Fruit fly (Drosophila melanogaster) whole organism, embryonic: Measurements from ENCODE around the gene CG43346.
A peak's percentile ranks its signal among the peaks of the same experiment; 100 is the strongest.

ENCODE experiments used
- Atf3 ChIP-seq: fragments of 200-800 bp; sonication (Bioruptor generic); optimal IDR thresholded peaks from 3 replicates; lab custom pipeline; 2016; ENCODE audit warnings: missing biosample characterization, missing genetic modification characterization
- CG11504 ChIP-seq: fragments of 200-800 bp; sonication (Bioruptor generic); optimal IDR thresholded peaks from 3 replicates; lab custom pipeline; 2019; ENCODE audit warnings: missing biosample characterization, mild to moderate bottlenecking, missing genetic modification characterization, moderate library complexity
- CG12104 ChIP-seq: fragments of 200-800 bp; sonication (Bioruptor generic); optimal IDR thresholded peaks from 3 replicates; lab custom pipeline; 2016; ENCODE audit warnings: missing biosample characterization, missing genetic modification characterization
- CG1233 ChIP-seq: fragments of 200-800 bp; sonication (Bioruptor generic); optimal IDR thresholded peaks from 4 replicates; lab custom pipeline; 2018; ENCODE audit warnings: missing biosample characterization, mild to moderate bottlenecking, missing genetic modification characterization
- CG12769 ChIP-seq: fragments of 200-800 bp; sonication (Bioruptor generic); optimal IDR thresholded peaks from 2 replicates; lab custom pipeline; 2019; ENCODE audit warnings: missing biosample characterization, mild to moderate bottlenecking, missing genetic modification characterization, moderate library complexity
- CG13775 ChIP-seq: fragments of 200-800 bp; sonication (Bioruptor generic); optimal IDR thresholded peaks from 3 replicates; lab custom pipeline; 2017; ENCODE audit warnings: missing biosample characterization, mild to moderate bottlenecking, missing genetic modification characterization
- CG16813 ChIP-seq: fragments of 200-800 bp; sonication (Bioruptor generic); IDR thresholded peaks from 3 replicates; pipeline ENCODE4 v1.3.6; 2022; ENCODE audit warnings: missing biosample characterization, missing genetic modification characterization; ENCODE audit not compliant: partially characterized antibody
- CG17385 ChIP-seq: fragments of 200-800 bp; sonication (Bioruptor generic); optimal IDR thresholded peaks from 3 replicates; lab custom pipeline; 2018; ENCODE audit warnings: missing biosample characterization, mild to moderate bottlenecking, missing genetic modification characterization
- CG18262 ChIP-seq: fragments of 200-800 bp; optimal IDR thresholded peaks from 3 replicates; lab custom pipeline; 2019; ENCODE audit warnings: missing biosample characterization, mild to moderate bottlenecking, missing genetic modification characterization, moderate library complexity
- CG33557 ChIP-seq: fragments of 200-800 bp; sonication (Bioruptor generic); optimal IDR thresholded peaks from 2 replicates; lab custom pipeline; 2019; ENCODE audit warnings: missing biosample characterization, mild to moderate bottlenecking, missing genetic modification characterization, moderate library complexity
- CG3838 ChIP-seq: fragments of 200-800 bp; sonication (Bioruptor generic); optimal IDR thresholded peaks from 3 replicates; lab custom pipeline; 2016; ENCODE audit warnings: missing biosample characterization, missing genetic modification characterization
- CG8388 ChIP-seq: fragments of 200-800 bp; sonication (Bioruptor generic); optimal IDR thresholded peaks from 2 replicates; lab custom pipeline; 2019; ENCODE audit warnings: missing biosample characterization, mild to moderate bottlenecking, missing genetic modification characterization, moderate library complexity
- CG9727 ChIP-seq: fragments of 200-800 bp; sonication (Bioruptor generic); optimal IDR thresholded peaks from 3 replicates; lab custom pipeline; 2017; ENCODE audit warnings: missing biosample characterization, mild to moderate bottlenecking, missing genetic modification characterization
- Dll ChIP-seq: fragments of 200-800 bp; sonication (Bioruptor generic); IDR thresholded peaks from 4 replicates; pipeline ENCODE4 v1.3.6; 2022; ENCODE audit warnings: missing biosample characterization, missing genetic modification characterization; ENCODE audit not compliant: partially characterized antibody
- Drgx ChIP-seq: fragments of 200-800 bp; sonication (Bioruptor generic); IDR thresholded peaks from 2 replicates; pipeline ENCODE4 v1.3.6; 2022; ENCODE audit warnings: missing biosample characterization, missing genetic modification characterization
- E2f1 ChIP-seq: fragments of 200-800 bp; sonication (Bioruptor generic); IDR thresholded peaks from 2 replicates; pipeline ENCODE4 v1.3.6; 2022; ENCODE audit warnings: missing biosample characterization, missing genetic modification characterization
- Eip74EF ChIP-seq, 2 experiments: fragments of 200-800 bp in 1 of 2; fragments of >200 bp in 1 of 2; sonication (Bioruptor generic) in 1 of 2; optimal IDR thresholded peaks; 2 replicates each; lab custom pipeline; 2017 to 2019; ENCODE audit warnings: missing biosample characterization in 2 of 2, missing genetic modification characterization in 2 of 2, mild to moderate bottlenecking in 1 of 2, moderate library complexity in 1 of 2
- H15 ChIP-seq: fragments of 200-800 bp; sonication (Bioruptor generic); IDR thresholded peaks from 3 replicates; pipeline ENCODE4 v1.3.6; 2022; ENCODE audit warnings: missing biosample characterization, missing genetic modification characterization
- H2.0 ChIP-seq: fragments of 200-800 bp; sonication (Bioruptor generic); IDR thresholded peaks from 2 replicates; pipeline ENCODE4 v1.3.6; 2022; ENCODE audit warnings: missing biosample characterization, missing genetic modification characterization
- HHEX ChIP-seq: fragments of 200-800 bp; sonication (Bioruptor generic); optimal IDR thresholded peaks from 3 replicates; lab custom pipeline; 2017; ENCODE audit warnings: missing biosample characterization, mild to moderate bottlenecking, missing genetic modification characterization, missing genetic modification reagents
- Med ChIP-seq: fragments of 200-800 bp; sonication (Bioruptor generic); peaks from one replicate; lab custom pipeline; 2016; ENCODE audit warnings: missing biosample characterization, missing genetic modification characterization, mild to moderate bottlenecking, inconsistent platforms, moderate library complexity
- Opbp ChIP-seq: fragments of 200-800 bp; sonication (Bioruptor generic); IDR thresholded peaks from 3 replicates; pipeline ENCODE4 v1.3.6; 2022; ENCODE audit warnings: missing biosample characterization, missing genetic modification characterization; ENCODE audit not compliant: partially characterized antibody
- Ptx1 ChIP-seq: fragments of 200-800 bp; sonication (Bioruptor generic); IDR thresholded peaks from 2 replicates; pipeline ENCODE4 v1.3.6; 2022; ENCODE audit warnings: missing biosample characterization, missing genetic modification characterization
- Ravus ChIP-seq: fragments of 200-800 bp; sonication (Bioruptor generic); IDR thresholded peaks from 2 replicates; pipeline ENCODE4 v1.3.6; 2022; ENCODE audit warnings: missing biosample characterization, missing genetic modification characterization
- Stat92E ChIP-seq, 3 experiments: fragments of >200 bp in 2 of 3; fragments of 200-800 bp in 1 of 3; sonication (Bioruptor generic) in 1 of 3; optimal IDR thresholded peaks; 2 replicates each; lab custom pipeline; 2017 to 2019; ENCODE audit warnings: missing biosample characterization in 3 of 3, missing genetic modification characterization in 3 of 3, mild to moderate bottlenecking in 1 of 3, moderate library complexity in 1 of 3
- az2 ChIP-seq: fragments of 200-800 bp; sonication (Bioruptor generic); optimal IDR thresholded peaks from 3 replicates; lab custom pipeline; 2016; ENCODE audit warnings: missing biosample characterization, missing genetic modification characterization
- bowl ChIP-seq: fragments of 200-800 bp; sonication (Bioruptor generic); IDR thresholded peaks from 2 replicates; pipeline ENCODE4 v1.3.6; 2022; ENCODE audit warnings: missing biosample characterization, missing genetic modification characterization
- croc ChIP-seq: fragments of 200-800 bp; sonication (Bioruptor generic); conservative IDR thresholded peaks from 3 replicates; pipeline ENCODE4 v1.3.6; 2022; ENCODE audit warnings: missing biosample characterization, missing genetic modification characterization
- emc ChIP-seq: fragments of 200-800 bp; sonication (Bioruptor generic); optimal IDR thresholded peaks from 2 replicates; lab custom pipeline; 2016; ENCODE audit warnings: missing biosample characterization, missing genetic modification characterization
- en ChIP-seq: fragments of 200-800 bp; sonication (Bioruptor generic); optimal IDR thresholded peaks from 2 replicates; lab custom pipeline; 2016; ENCODE audit warnings: missing biosample characterization, missing genetic modification characterization
- jumu ChIP-seq: fragments of 200-800 bp; sonication (Bioruptor generic); optimal IDR thresholded peaks from 3 replicates; lab custom pipeline; 2016; ENCODE audit warnings: missing biosample characterization, missing genetic modification characterization
- otp ChIP-seq: fragments of 200-800 bp; sonication (Bioruptor generic); IDR thresholded peaks from 3 replicates; pipeline ENCODE4, ENCODE4 v1.3.6; 2022; ENCODE audit warnings: missing biosample characterization, missing genetic modification characterization
- pho ChIP-seq: fragments of 200-800 bp; sonication (Bioruptor generic); optimal IDR thresholded peaks from 2 replicates; lab custom pipeline; 2016; ENCODE audit warnings: missing biosample characterization, missing genetic modification characterization
- phol ChIP-seq: fragments of 200-800 bp; sonication (Bioruptor generic); optimal IDR thresholded peaks from 3 replicates; lab custom pipeline; 2018; ENCODE audit warnings: missing biosample characterization, mild to moderate bottlenecking, missing genetic modification characterization, moderate library complexity
- pros ChIP-seq: fragments of 200-800 bp; sonication (Bioruptor generic); optimal IDR thresholded peaks from 3 replicates; lab custom pipeline; 2019; ENCODE audit warnings: missing biosample characterization, mild to moderate bottlenecking, missing genetic modification characterization, moderate library complexity
- sc ChIP-seq, 3 experiments: fragments of >200 bp in 2 of 3; fragments of 200-800 bp in 1 of 3; sonication (Bioruptor generic) in 1 of 3; optimal IDR thresholded peaks; 2 replicates in 2 of 3; 3 replicates in 1 of 3; lab custom pipeline; 2017; ENCODE audit warnings: mild to moderate bottlenecking in 1 of 3, missing biosample characterization in 1 of 3, missing genetic modification characterization in 1 of 3, missing genetic modification reagents in 1 of 3
- seq ChIP-seq: fragments of 200-800 bp; sonication (Bioruptor generic); IDR thresholded peaks from 2 replicates; pipeline ENCODE4 v1.3.6; 2022; ENCODE audit warnings: missing biosample characterization, missing genetic modification characterization
- slp2 ChIP-seq: fragments of 200-800 bp; sonication (Bioruptor generic); optimal IDR thresholded peaks from 2 replicates; lab custom pipeline; 2016; ENCODE audit warnings: missing biosample characterization, missing genetic modification characterization
- sr ChIP-seq: fragments of 200-800 bp; sonication (Bioruptor generic); IDR thresholded peaks from 3 replicates; pipeline ENCODE4 v1.3.6; 2022; ENCODE audit warnings: missing biosample characterization, missing genetic modification characterization
- tin ChIP-seq: fragments of 200-800 bp; sonication (Bioruptor generic); optimal IDR thresholded peaks from 3 replicates; lab custom pipeline; 2016; ENCODE audit warnings: missing biosample characterization, missing genetic modification characterization
- tll ChIP-seq, 2 experiments: fragments of 200-800 bp in 1 of 2; fragments of >200 bp in 1 of 2; sonication (Bioruptor generic) in 1 of 2; optimal IDR thresholded peaks; 2 replicates each; lab custom pipeline; 2017 to 2019; ENCODE audit warnings: missing biosample characterization in 2 of 2, missing genetic modification characterization in 2 of 2, mild to moderate bottlenecking in 1 of 2, moderate library complexity in 1 of 2
- tna ChIP-seq: fragments of 200-800 bp; sonication (Bioruptor generic); IDR thresholded peaks from 2 replicates; pipeline ENCODE4 v1.3.6; 2022; ENCODE audit warnings: missing biosample characterization, missing genetic modification characterization; ENCODE audit not compliant: partially characterized antibody
- unc-4 ChIP-seq: fragments of 200-800 bp; sonication (Bioruptor generic); IDR thresholded peaks from 2 replicates; pipeline ENCODE4 v1.3.6; 2022; ENCODE audit warnings: missing biosample characterization, missing genetic modification characterization; ENCODE audit not compliant: partially characterized antibody
- vnd ChIP-seq: fragments of 200-800 bp; sonication (Bioruptor generic); IDR thresholded peaks from 3 replicates; pipeline ENCODE4 v1.3.6; 2022; ENCODE audit warnings: missing biosample characterization, missing genetic modification characterization; ENCODE audit not compliant: partially characterized antibody
- vvl ChIP-seq: fragments of 200-800 bp; sonication (Bioruptor generic); IDR thresholded peaks from 2 replicates; pipeline ENCODE4 v1.3.6; 2022; ENCODE audit warnings: missing biosample characterization, missing genetic modification characterization

CG43346 gene

DNA sequence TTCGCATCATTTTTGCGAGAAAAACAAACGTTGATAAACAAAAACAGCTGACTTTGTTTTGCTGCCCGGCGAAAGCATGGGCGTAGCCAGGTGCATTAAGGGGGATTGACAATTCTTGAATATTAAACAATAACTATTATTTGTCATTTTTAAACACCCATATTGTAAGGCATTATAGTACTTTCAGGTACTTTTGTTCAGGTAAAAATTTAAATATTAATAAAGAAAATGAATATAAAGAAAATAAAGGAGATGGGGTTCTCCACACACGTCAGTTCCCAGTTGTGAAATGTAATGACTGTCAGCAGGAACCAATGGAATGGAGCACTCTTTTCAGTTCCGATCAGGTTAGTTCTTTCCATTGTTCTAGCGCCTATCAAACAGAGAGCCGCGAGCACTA lies 9.8 kb downstream of the CG43346 start, which contains the start of the genes Coq3 and Pld3 (continued):
- TF ChIP-seq CG11504 (tag; lab: Kevin White, UChicago) (peak; percentile 86), phol (tag; lab: Kevin White, UChicago) (peak; percentile 84), croc (GFP tag; lab: Robert Waterston, UW) (peak; percentile 60), E2f1 (peak; percentile 73), unc-4 (GFP tag; lab: Robert Waterston, UW) (no peak), CG9727 (GFP tag; lab: Kevin White, UChicago) (peak; percentile 77), Dll (GFP tag; lab: Robert Waterston, UW) (no peak), tll (GFP tag; optimal IDR thresholded peaks at IDR 0.05; lab: Kevin White, UChicago) (no peak), emc (no peak), pros (GFP tag; lab: Kevin White, UChicago) (no peak), CG3838 (GFP tag; lab: Kevin White, UChicago) (peak; percentile 25), vnd (no peak), jumu (peak; percentile 10), CG12769 (peak; percentile 79), CG17385 (GFP tag; lab: Kevin White, UChicago) (peak; percentile 74), H2.0 (GFP tag; lab: Robert Waterston, UW) (peak; percentile 73), pho (peak; percentile 80), Eip74EF (GFP tag; optimal IDR thresholded peaks at IDR 0.05; lab: Kevin White, UChicago) (no peak), en (GFP tag; lab: Kevin White, UChicago) (peak; percentile 25), Ptx1 (GFP tag; lab: Robert Waterston, UW) (peak; percentile 83), otp (GFP tag; lab: Robert Waterston, UW) (peak; percentile 72; the same call in 2 of the 3 replicates), H15 (peak; percentile 70; the same call in 2 of the 3 replicates), Drgx (GFP tag; lab: Robert Waterston, UW) (peak; percentile 93), sc (optimal IDR thresholded peaks at IDR 0.05; lab: Kevin White, UChicago) (no peak), sc (GFP tag; optimal IDR thresholded peaks at IDR 0.05; lab: Kevin White, UChicago) (peak; percentile 67), tna (no peak), CG18262 (tag; lab: Kevin White, UChicago) (peak; percentile 82), Stat92E (GFP tag; optimal IDR thresholded peaks at IDR 0.05; lab: Kevin White, UChicago) (no peak), HHEX (GFP tag; lab: Kevin White, UChicago) (peak; percentile 80), az2 (GFP tag; lab: Kevin White, UChicago) (peak; percentile 88), CG33557 (peak; percentile 54), Med (GFP tag; lab: Kevin White, UChicago) (peak; percentile 97), Opbp (GFP tag; lab: Robert Waterston, UW) (no peak), CG12104 (GFP tag; lab: Kevin White, UChicago) (peak; percentile 54), CG16813 (GFP tag; lab: Robert Waterston, UW) (no peak), seq (GFP tag; lab: Robert Waterston, UW) (peak; percentile 50; the same call in 1 of the 2 replicates), sr (0 out of 3 replicates have a peak, but pooled peaks have one; percentile 36), CG8388 (peak; percentile 75), CG1233 (GFP tag; lab: Kevin White, UChicago) (peak; percentile 78), bowl (GFP tag; lab: Robert Waterston, UW) (no peak), slp2 (GFP tag; lab: Kevin White, UChicago) (peak; percentile 48), vvl (GFP tag; lab: Robert Waterston, UW) (peak; percentile 94), Ravus (GFP tag; lab: Robert Waterston, UW) (no peak; the same call in 1 of the 2 replicates), Atf3 (GFP tag; lab: Kevin White, UChicago) (peak; percentile 58), CG13775 (GFP tag; lab: Kevin White, UChicago) (peak; percentile 80), tin (GFP tag; lab: Kevin White, UChicago) (peak; percentile 87)
